Worm (Caenorhabditis elegans) whole organism, L4 larva: ENCODE measurements around the gene trx-5.

Experiments used
- D1046.2 ChIP-seq: fragments of 200-800 bp; sonication (Bioruptor generic); IDR thresholded peaks from 2 replicates; pipeline ENCODE4 v1.3.6; 2022; ENCODE audit warnings: missing genetic modification characterization, missing compliant biosample characterization
- F10B5.3 ChIP-seq: sonication (generic microtip); optimal IDR thresholded peaks from 2 replicates; lab custom pipeline; 2016; ENCODE audit warnings: mild to moderate bottlenecking, missing genetic modification characterization, missing compliant biosample characterization
- ZK337.2 ChIP-seq: fragments of 200-800 bp; sonication (Bioruptor generic); IDR thresholded peaks from 2 replicates; pipeline ENCODE4 v1.3.6; 2022; ENCODE audit warnings: missing genetic modification reagents, missing genetic modification characterization, missing compliant biosample characterization
- ZK546.5 ChIP-seq, 2 experiments: sonication (generic microtip); optimal IDR thresholded peaks; 2 replicates each; lab custom pipeline; 2017; ENCODE audit warnings: missing biosample characterization in 2 of 2, missing genetic modification characterization in 2 of 2
- aha-1 ChIP-seq: fragments of 150-350 bp; peaks from one replicate; lab custom pipeline; 2014; ENCODE audit warnings: missing biosample characterization, missing genetic modification characterization
- aly-2 ChIP-seq: sonication (generic microtip); optimal IDR thresholded peaks from 2 replicates; lab custom pipeline; 2018; ENCODE audit warnings: missing biosample characterization, missing genetic modification characterization
- ama-1 ChIP-seq: fragments of 150-350 bp; optimal IDR thresholded peaks from 2 replicates; lab custom pipeline; 2014; ENCODE audit warnings: inconsistent platforms, mixed read lengths
- arid-1 ChIP-seq: fragments of 200-800 bp; sonication (Bioruptor generic); conservative IDR thresholded peaks from 2 replicates; pipeline ENCODE4 v1.3.6; 2022; ENCODE audit warnings: missing genetic modification reagents, missing genetic modification characterization, missing compliant biosample characterization
- ceh-20 ChIP-seq: fragments of 200-800 bp; sonication (Bioruptor generic); IDR thresholded peaks from 2 replicates; pipeline ENCODE4 v1.3.6; 2022; ENCODE audit warnings: missing genetic modification reagents, missing genetic modification characterization, missing compliant biosample characterization
- ceh-28 ChIP-seq: fragments of 150-350 bp; optimal IDR thresholded peaks from 2 replicates; lab custom pipeline; 2014; ENCODE audit warnings: missing biosample characterization, missing genetic modification reagents, missing genetic modification characterization
- ceh-44 ChIP-seq: fragments of 200-800 bp; sonication (Bioruptor generic); IDR thresholded peaks from 2 replicates; pipeline ENCODE4 v1.3.6; 2022; ENCODE audit warnings: missing genetic modification reagents, missing genetic modification characterization, missing compliant biosample characterization
- cey-2 ChIP-seq: sonication (generic microtip); optimal IDR thresholded peaks from 3 replicates; lab custom pipeline; 2017; ENCODE audit warnings: missing genetic modification characterization, mild to moderate bottlenecking, missing compliant biosample characterization, antibody characterized with exemption, borderline replicate concordance; ENCODE audit not compliant: insufficient read depth
- daf-12 ChIP-seq: fragments of 150-350 bp; optimal IDR thresholded peaks from 2 replicates; lab custom pipeline; 2014; ENCODE audit warnings: missing biosample characterization, missing genetic modification reagents, missing genetic modification characterization
- daf-16 ChIP-seq, 3 experiments: sonication (generic microtip); optimal IDR thresholded peaks; 2 replicates each; lab custom pipeline; 2016 to 2017; ENCODE audit warnings: missing genetic modification characterization in 3 of 3, missing genetic modification reagents in 3 of 3, mild to moderate bottlenecking in 2 of 3, missing compliant biosample characterization in 2 of 3, missing biosample characterization in 1 of 3, moderate library complexity in 1 of 3
- daf-8 ChIP-seq: fragments of 200-800 bp; sonication (Bioruptor generic); IDR thresholded peaks from 2 replicates; pipeline ENCODE4 v1.3.6; 2022; ENCODE audit warnings: missing genetic modification characterization, missing compliant biosample characterization
- dmd-6 ChIP-seq: fragments of 200-800 bp; sonication (Bioruptor generic); IDR thresholded peaks from 2 replicates; pipeline ENCODE4 v1.3.6; 2022; ENCODE audit warnings: missing genetic modification reagents, missing genetic modification characterization, missing compliant biosample characterization
- dmd-9 ChIP-seq: fragments of 200-800 bp; sonication (Bioruptor generic); IDR thresholded peaks from 2 replicates; pipeline ENCODE4 v1.3.6; 2022; ENCODE audit warnings: missing genetic modification reagents, missing genetic modification characterization, missing compliant biosample characterization
- dpl-1 ChIP-seq: fragments of 150-350 bp; optimal IDR thresholded peaks from 2 replicates; lab custom pipeline; 2014; ENCODE audit warnings: missing biosample characterization, missing genetic modification reagents, missing genetic modification characterization
- dve-1 ChIP-seq: sonication (generic microtip); optimal IDR thresholded peaks from 2 replicates; lab custom pipeline; 2017; ENCODE audit warnings: antibody characterized with exemption, mild to moderate bottlenecking, missing genetic modification characterization, missing compliant biosample characterization; ENCODE audit not compliant: insufficient read depth
- hlh-11 ChIP-seq: fragments of 200-800 bp; sonication (Bioruptor generic); optimal IDR thresholded peaks from 2 replicates; lab custom pipeline; 2018; ENCODE audit warnings: mild to moderate bottlenecking, missing genetic modification characterization, missing compliant biosample characterization
- hmg-1.1 ChIP-seq: fragments of 200-800 bp; sonication (Bioruptor generic); IDR thresholded peaks from 2 replicates; pipeline ENCODE4 v1.3.6; 2022; ENCODE audit warnings: missing genetic modification reagents, missing genetic modification characterization, missing compliant biosample characterization
- lir-3 ChIP-seq: sonication (generic microtip); optimal IDR thresholded peaks from 2 replicates; lab custom pipeline; 2016; ENCODE audit warnings: mild to moderate bottlenecking, missing genetic modification characterization, missing compliant biosample characterization
- mdt-29 ChIP-seq: fragments of 200-800 bp; sonication (Bioruptor generic); IDR thresholded peaks from 2 replicates; pipeline ENCODE4 v1.3.6; 2022; ENCODE audit warnings: missing genetic modification reagents, missing genetic modification characterization, missing compliant biosample characterization
- nhr-10 ChIP-seq: fragments of 150-350 bp; optimal IDR thresholded peaks from 2 replicates; lab custom pipeline; 2014; ENCODE audit warnings: missing biosample characterization, missing genetic modification characterization
- nhr-25 ChIP-seq: sonication (generic microtip); optimal IDR thresholded peaks from 2 replicates; lab custom pipeline; 2017; ENCODE audit warnings: missing genetic modification characterization, mild to moderate bottlenecking, missing compliant biosample characterization, antibody characterized with exemption, moderate library complexity, borderline replicate concordance; ENCODE audit not compliant: insufficient read depth
- nhr-28 ChIP-seq: fragments of 150-350 bp; optimal IDR thresholded peaks from 2 replicates; lab custom pipeline; 2014; ENCODE audit warnings: missing biosample characterization, missing genetic modification characterization
- nhr-42 ChIP-seq: fragments of 200-800 bp; sonication (Bioruptor generic); IDR thresholded peaks from 2 replicates; pipeline ENCODE4 v1.3.6; 2022; ENCODE audit warnings: missing genetic modification characterization, missing compliant biosample characterization
- nhr-76 ChIP-seq: fragments of 150-350 bp; optimal IDR thresholded peaks from 2 replicates; lab custom pipeline; 2014; ENCODE audit warnings: missing biosample characterization, missing genetic modification characterization
- pha-4 ChIP-seq, 2 experiments: fragments of 150-350 bp in 1 of 2; fragments of 200-800 bp in 1 of 2; sonication (Bioruptor generic) in 1 of 2; IDR thresholded peaks in 1 of 2; optimal IDR thresholded peaks in 1 of 2; 2 replicates each; pipeline versions ENCODE4 v1.3.6 to Lab custom; 2014 to 2022; ENCODE audit warnings: missing genetic modification characterization in 2 of 2, missing genetic modification reagents in 2 of 2, missing biosample characterization in 1 of 2, missing compliant biosample characterization in 1 of 2
- rbr-2 ChIP-seq: sonication (generic microtip); optimal IDR thresholded peaks from 2 replicates; lab custom pipeline; 2016; ENCODE audit warnings: missing genotype, missing genetic modification characterization, missing compliant biosample characterization
- spr-3 ChIP-seq: fragments of 200-800 bp; sonication (Bioruptor generic); optimal IDR thresholded peaks from 2 replicates; lab custom pipeline; 2018; ENCODE audit warnings: mild to moderate bottlenecking, missing genetic modification characterization, missing compliant biosample characterization
- tag-97 ChIP-seq: fragments of 200-800 bp; sonication (Bioruptor generic); IDR thresholded peaks from 2 replicates; pipeline ENCODE4 v1.3.6; 2022; ENCODE audit warnings: missing genetic modification characterization, missing compliant biosample characterization
- unc-130 ChIP-seq: sonication (generic microtip); optimal IDR thresholded peaks from 2 replicates; lab custom pipeline; 2016; ENCODE audit warnings: missing genetic modification reagents, missing genetic modification characterization, missing compliant biosample characterization
- unc-62 ChIP-seq, 3 experiments: fragments of 150-350 bp in 1 of 3; sonication (generic microtip); optimal IDR thresholded peaks in 2 of 3; peaks in 1 of 3; 1 replicate in 1 of 3; 2 replicates in 2 of 3; lab custom pipeline; 2014 to 2017; ENCODE audit warnings: missing biosample characterization in 3 of 3, missing genetic modification characterization in 3 of 3, missing genetic modification reagents in 3 of 3, missing genotype in 1 of 3
- ztf-11 ChIP-seq: fragments of 150-350 bp; optimal IDR thresholded peaks from 2 replicates; lab custom pipeline; 2014; ENCODE audit warnings: missing biosample characterization, missing genetic modification characterization

The trx-5 gene

DNA sequence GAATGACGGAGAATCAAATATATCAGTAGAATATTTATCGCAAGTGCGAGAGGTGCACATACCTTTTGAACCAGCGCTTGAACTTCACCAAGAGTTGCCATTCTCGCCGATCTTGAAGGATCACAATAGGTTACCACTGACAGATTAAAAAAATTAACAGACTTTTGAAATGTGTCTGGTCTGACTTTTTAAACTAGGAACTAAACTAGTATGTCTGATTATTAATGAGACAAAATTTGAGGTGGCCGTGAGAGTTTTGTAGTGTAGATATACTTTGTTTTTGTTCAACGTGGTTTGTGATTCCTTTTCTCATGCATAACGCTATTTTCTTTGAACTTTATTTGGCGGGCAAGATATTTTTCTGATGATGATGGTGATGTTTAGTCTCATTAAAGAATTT lies 12.4 kb downstream of the trx-5 start, which contains the start of gene str-240:
str-240 (minus strand) TSS at position 101 of the 400 bp plus-strand sequence.
- TF ChIP-seq rbr-2 (tag; lab: Kevin White, UChicago) (no peak), pha-4 (GFP tag; IDR thresholded peaks at IDR 0.05; lab: Robert Waterston, UW) (no peak), pha-4 (tag; optimal IDR thresholded peaks at IDR 0.05; lab: Kevin White, UChicago) (no peak), mdt-29 (no peak), dpl-1 (GFP tag; lab: Kevin White, UChicago) (no peak), F10B5.3 (tag; lab: Kevin White, UChicago) (no peak), dmd-9 (GFP tag; lab: Robert Waterston, UW) (no peak), arid-1 (GFP tag; lab: Robert Waterston, UW) (no peak), ZK546.5 (tag; optimal IDR thresholded peaks at IDR 0.05; lab: Kevin White, UChicago) (no peak), spr-3 (GFP tag; lab: Kevin White, UChicago) (no peak), aly-2 (tag; lab: Kevin White, UChicago) (no peak), aha-1 (tag; lab: Kevin White, UChicago) (no peak), ztf-11 (tag; lab: Kevin White, UChicago) (no peak), hmg-1.1 (GFP tag; lab: Robert Waterston, UW) (no peak), ceh-20 (GFP tag; lab: Robert Waterston, UW) (no peak), unc-62 (GFP tag; optimal IDR thresholded peaks at IDR 0.05 in 1 of 2; lab: Kevin White, UChicago) (no peak), unc-62 (tag; optimal IDR thresholded peaks at IDR 0.05; lab: Kevin White, UChicago) (no peak), nhr-42 (no peak), nhr-10 (tag; lab: Kevin White, UChicago) (no peak), lir-3 (tag; lab: Kevin White, UChicago) (no peak), unc-130 (GFP tag; lab: Kevin White, UChicago) (no peak), ceh-44 (no peak)

ce11 chrV:1511537-1511936 lies 22.7 kb downstream of the trx-5 start, which contains the start of gene nhr-260:
Gene nhr-260 (minus strand): TSS chrV:1511637.
- TF ChIP-seq nhr-25 (tag; lab: Kevin White, UChicago) (no peak), D1046.2 (GFP tag; lab: Robert Waterston, UW) (no peak), daf-8 (GFP tag; lab: Robert Waterston, UW) (no peak), ama-1 (lab: Kevin White, UChicago) (no peak), daf-16 (GFP tag; optimal IDR thresholded peaks at IDR 0.05; lab: Kevin White, UChicago) (no peak), daf-16 (tag; optimal IDR thresholded peaks at IDR 0.05; lab: Kevin White, UChicago) (no peak), tag-97 (no peak), dve-1 (tag; lab: Kevin White, UChicago) (no peak), lir-3 (tag; lab: Kevin White, UChicago) (no peak), nhr-76 (tag; lab: Kevin White, UChicago) (no peak), daf-12 (tag; lab: Kevin White, UChicago) (no peak), ZK546.5 (tag; optimal IDR thresholded peaks at IDR 0.05; lab: Kevin White, UChicago) (no peak), ceh-20 (GFP tag; lab: Robert Waterston, UW) (no peak)
- TF ChIP-seq, all 104 proteins: peak for 0

ce11 chrV:1505995-1506394 lies 28.2 kb downstream of the trx-5 start, which contains the start of gene sru-28:
Gene sru-28 (plus strand): TSS chrV:1506295.
- TF ChIP-seq nhr-28 (tag; lab: Kevin White, UChicago) (no peak), dmd-6 (GFP tag; lab: Robert Waterston, UW) (no peak), ceh-28 (tag; lab: Kevin White, UChicago) (no peak), hlh-11 (tag; lab: Kevin White, UChicago) (no peak), ZK337.2 (no peak), cey-2 (tag; lab: Kevin White, UChicago) (no peak)
